Worm (Caenorhabditis elegans) whole organism, early embryonic: ENCODE results near the gene nas-38.

Experiments used
- ama-1 ChIP-seq: fragments of 150-350 bp; optimal IDR thresholded peaks from 2 replicates; lab custom pipeline; 2014
- ets-7 ChIP-seq: sonication (generic microtip); optimal IDR thresholded peaks from 2 replicates; lab custom pipeline; 2016; ENCODE audit warnings: missing genotype, missing genetic modification characterization, missing compliant biosample characterization
- flt-1 ChIP-seq: fragments of 200-800 bp; sonication (Bioruptor generic); IDR thresholded peaks from 2 replicates; pipeline ENCODE4 v1.3.6; 2022; ENCODE audit warnings: missing genetic modification characterization, missing compliant biosample characterization
- sea-1 ChIP-seq: fragments of 200-800 bp; sonication (Bioruptor generic); conservative IDR thresholded peaks from 2 replicates; pipeline ENCODE4 v1.3.6; 2022; ENCODE audit warnings: missing genetic modification characterization, missing compliant biosample characterization

DNA sequence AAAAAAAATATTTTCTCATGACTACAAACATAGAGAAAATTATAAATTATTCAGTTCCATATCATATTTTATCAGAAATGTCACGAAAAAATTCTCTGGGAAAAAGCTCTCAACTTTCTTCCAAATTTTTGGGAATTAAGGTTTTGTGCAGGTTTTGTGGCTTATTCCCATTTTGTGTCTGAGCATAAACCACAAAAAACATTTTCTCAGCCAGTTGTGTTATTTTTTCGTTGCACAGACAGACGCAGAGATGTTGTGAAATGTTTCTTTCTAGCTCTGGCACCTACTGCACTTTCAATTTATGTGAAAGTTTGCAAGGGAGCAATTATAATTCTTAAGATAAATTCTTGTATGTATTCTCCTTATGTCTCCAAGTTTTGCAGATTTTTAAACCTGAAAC lies 17.1 kb downstream of the nas-38 start:
- TF ChIP-seq ama-1: no peak
- TF ChIP-seq flt-1 (GFP tag; lab: Robert Waterston, UW): no peak
- TF ChIP-seq sea-1 (GFP tag; lab: Robert Waterston, UW): no peak
- TF ChIP-seq ets-7: no peak
